Worm (Caenorhabditis elegans): ENCODE data around the gene dnj-10.
A peak's percentile ranks its signal among the peaks of the same experiment; 100 is the strongest.

The dnj-10 gene

ce11 chrIII:8630833-8631232, at the start of gene dnj-10:
Gene dnj-10, plus strand, starts transcription at chrIII:8631165.
- TF ChIP-seq Y79H2A.3 (GFP tag; conservative IDR thresholded peaks at IDR 0.05) (peak; percentile 47; the same call in 1 of the 2 replicates), lsl-1 (GFP tag; optimal IDR thresholded peaks at IDR 0.05) (no peak), hsf-1 (GFP tag; IDR thresholded peaks at IDR 0.05) (peak; percentile 30; the same call in 1 of the 2 replicates), pbrm-1 (GFP tag; IDR thresholded peaks at IDR 0.05) (0 out of 2 replicates have a peak, but pooled peaks have one; percentile 37), B0261.1 (tag; optimal IDR thresholded peaks at IDR 0.05) (no peak), snpc-3.4 (tag; optimal IDR thresholded peaks at IDR 0.05) (peak; percentile 28), bed-2 (GFP tag; IDR thresholded peaks at IDR 0.05) (no peak), lsy-27 (tag; optimal IDR thresholded peaks at IDR 0.05; ENCODE audit: borderline replicate concordance, insufficient read depth) (no peak), nhr-80 (tag; optimal IDR thresholded peaks at IDR 0.05) (no peak), mel-28 (tag; optimal IDR thresholded peaks at IDR 0.05; ENCODE audit: borderline replicate concordance) (no peak), sptf-2 (GFP tag; optimal IDR thresholded peaks at IDR 0.05) (no peak), fkh-3 (tag; optimal IDR thresholded peaks at IDR 0.05) (no peak), dpl-1 (GFP tag; optimal IDR thresholded peaks at IDR 0.05) (peak; percentile 47), madf-10 (tag; optimal IDR thresholded peaks at IDR 0.05) (no peak), hmg-1.2 (GFP tag; IDR thresholded peaks at IDR 0.05) (0 out of 2 replicates have a peak, but pooled peaks have one; percentile 31), efl-1 (GFP tag; optimal IDR thresholded peaks at IDR 0.05) (peak; percentile 24), rec-8 (tag; optimal IDR thresholded peaks at IDR 0.05) (no peak), mcd-1 (GFP tag; IDR thresholded peaks at IDR 0.05) (peak; percentile 62), ceh-91 (GFP tag; IDR thresholded peaks at IDR 0.05) (no peak), ekl-4 (GFP tag; IDR thresholded peaks at IDR 0.05) (peak; percentile 37; the same call in 1 of the 2 replicates), nfya-1 (tag; optimal IDR thresholded peaks at IDR 0.05; ENCODE audit: borderline replicate concordance, insufficient read depth) (no peak), ztf-18 (tag; optimal IDR thresholded peaks at IDR 0.05) (peak; percentile 1), zfh-2 (GFP tag; conservative IDR thresholded peaks at IDR 0.05) (no peak), lin-40 (tag; optimal IDR thresholded peaks at IDR 0.05) (no peak), lin-35 (GFP tag; optimal IDR thresholded peaks at IDR 0.05) (peak in 1 of 3 experiments; percentile 79), F55B11.4 (tag; optimal IDR thresholded peaks at IDR 0.05; ENCODE audit: borderline replicate concordance, insufficient read depth) (no peak), ZK185.1 (tag; optimal IDR thresholded peaks at IDR 0.05; ENCODE audit: poor library complexity, severe bottlenecking) (no peak), F33H1.4 (GFP tag; IDR thresholded peaks at IDR 0.05) (peak; percentile 20; the same call in 1 of the 2 replicates), madf-6 (GFP tag; IDR thresholded peaks at IDR 0.05) (peak; percentile 54), sdz-38 (tag; optimal IDR thresholded peaks at IDR 0.05) (no peak), attf-3 (GFP tag; conservative IDR thresholded peaks at IDR 0.05) (peak; percentile 88), B0035.1 (tag; optimal IDR thresholded peaks at IDR 0.05) (no peak), attf-5 (GFP tag; optimal IDR thresholded peaks at IDR 0.05) (peak; percentile 61), snpc-1.1 (tag; optimal IDR thresholded peaks at IDR 0.05; ENCODE audit: insufficient read depth) (no peak), Y53G8AR.9 (GFP tag; conservative IDR thresholded peaks at IDR 0.05) (0 out of 2 replicates have a peak, but pooled peaks have one; percentile 24), rpc-1 (optimal IDR thresholded peaks at IDR 0.05) (no peak), rpc-1 (tag; optimal IDR thresholded peaks at IDR 0.05) (no peak), tbp1 (GFP tag; optimal IDR thresholded peaks at IDR 0.05) (peak; percentile 10), hrde-1 (tag; optimal IDR thresholded peaks at IDR 0.05; ENCODE audit: borderline replicate concordance) (no peak), lin-54 (GFP tag; optimal IDR thresholded peaks at IDR 0.05) (peak; percentile 70), ceh-58 (GFP tag; IDR thresholded peaks at IDR 0.05) (no peak), unc-130 (GFP tag; optimal IDR thresholded peaks at IDR 0.05) (no peak)

Measured in whole organism, young adult.